Worm (Caenorhabditis elegans) whole organism, late embryonic: ENCODE measurements around the gene F41C3.7.

Source experiments
- T23F11.4 ChIP-seq: fragments of 200-800 bp; sonication (Bioruptor generic); optimal IDR thresholded peaks from 2 replicates; lab custom pipeline; 2018; ENCODE audit warnings: mild to moderate bottlenecking, missing genetic modification characterization, missing compliant biosample characterization
- dmd-4 ChIP-seq: sonication (generic microtip); optimal IDR thresholded peaks from 2 replicates; lab custom pipeline; 2016; ENCODE audit warnings: borderline replicate concordance, missing genetic modification characterization, missing compliant biosample characterization
- pha-4 ChIP-seq: fragments of 150-350 bp; optimal IDR thresholded peaks from 2 replicates; lab custom pipeline; 2018; ENCODE audit warnings: missing biosample characterization, missing genetic modification reagents, missing genetic modification characterization

- TF ChIP-seq dmd-4 (tag; lab: Kevin White, UChicago) (no peak), pha-4 (tag; lab: Kevin White, UChicago) (no peak), T23F11.4 (GFP tag; lab: Kevin White, UChicago) (no peak)
Measured at ce11 chrII:4784436-4784835, 54.6 kb downstream of the F41C3.7 start, which contains the start of gene nep-12.
